Worm (Caenorhabditis elegans) whole organism, L4 larva: ENCODE data around the gene pap-2.

ENCODE experiments used
- F49E8.2 ChIP-seq: sonication (generic microtip); optimal IDR thresholded peaks from 2 replicates; lab custom pipeline; 2016; ENCODE audit warnings: missing compliant biosample characterization, mild to moderate bottlenecking, missing genetic modification characterization, borderline replicate concordance
- T20F7.1 ChIP-seq: fragments of 200-800 bp; sonication (Bioruptor generic); optimal IDR thresholded peaks from 2 replicates; lab custom pipeline; 2018; ENCODE audit warnings: mild to moderate bottlenecking, missing genetic modification characterization, missing compliant biosample characterization
- T26A8.4 ChIP-seq: fragments of 200-800 bp; sonication (Bioruptor generic); IDR thresholded peaks from 2 replicates; pipeline ENCODE4 v1.3.6; 2022; ENCODE audit warnings: missing genetic modification characterization, missing compliant biosample characterization
- Y105C5A.15 ChIP-seq: fragments of 200-800 bp; sonication (Bioruptor generic); IDR thresholded peaks from 2 replicates; pipeline ENCODE4 v1.3.6; 2022; ENCODE audit warnings: missing genetic modification characterization, missing compliant biosample characterization
- Y5F2A.4 ChIP-seq: fragments of 200-800 bp; sonication (Bioruptor generic); optimal IDR thresholded peaks from 2 replicates; lab custom pipeline; 2018; ENCODE audit warnings: mild to moderate bottlenecking, missing genetic modification characterization, missing compliant biosample characterization
- Y75B8A.6 ChIP-seq: fragments of 200-800 bp; sonication (Bioruptor generic); IDR thresholded peaks from 2 replicates; pipeline ENCODE4 v1.3.6; 2022; ENCODE audit warnings: missing genetic modification reagents, missing genetic modification characterization, missing compliant biosample characterization
- ZK337.2 ChIP-seq: fragments of 200-800 bp; sonication (Bioruptor generic); IDR thresholded peaks from 2 replicates; pipeline ENCODE4 v1.3.6; 2022; ENCODE audit warnings: missing genetic modification reagents, missing genetic modification characterization, missing compliant biosample characterization
- arid-1 ChIP-seq: fragments of 200-800 bp; sonication (Bioruptor generic); conservative IDR thresholded peaks from 2 replicates; pipeline ENCODE4 v1.3.6; 2022; ENCODE audit warnings: missing genetic modification reagents, missing genetic modification characterization, missing compliant biosample characterization
- attf-4 ChIP-seq: sonication (generic microtip); optimal IDR thresholded peaks from 3 replicates; lab custom pipeline; 2017; ENCODE audit warnings: missing biosample characterization, missing genetic modification characterization
- ceh-28 ChIP-seq: fragments of 150-350 bp; optimal IDR thresholded peaks from 2 replicates; lab custom pipeline; 2014; ENCODE audit warnings: missing biosample characterization, missing genetic modification reagents, missing genetic modification characterization
- ceh-32 ChIP-seq: sonication (generic microtip); optimal IDR thresholded peaks from 2 replicates; lab custom pipeline; 2016; ENCODE audit warnings: mild to moderate bottlenecking, missing genetic modification characterization, missing compliant biosample characterization; ENCODE audit not compliant: poor library complexity
- ceh-44 ChIP-seq: fragments of 200-800 bp; sonication (Bioruptor generic); IDR thresholded peaks from 2 replicates; pipeline ENCODE4 v1.3.6; 2022; ENCODE audit warnings: missing genetic modification reagents, missing genetic modification characterization, missing compliant biosample characterization
- ceh-62 ChIP-seq: sonication (generic microtip); optimal IDR thresholded peaks from 2 replicates; lab custom pipeline; 2017; ENCODE audit warnings: missing biosample characterization, missing genetic modification characterization
- ces-1 ChIP-seq: fragments of 150-350 bp; sonication (generic microtip); optimal IDR thresholded peaks from 4 replicates; lab custom pipeline; 2014; ENCODE audit warnings: missing biosample characterization, missing genetic modification reagents, missing genetic modification characterization
- daf-16 ChIP-seq, 3 experiments: sonication (generic microtip); optimal IDR thresholded peaks; 2 replicates each; lab custom pipeline; 2016 to 2017; ENCODE audit warnings: missing genetic modification characterization in 3 of 3, missing genetic modification reagents in 3 of 3, mild to moderate bottlenecking in 2 of 3, missing compliant biosample characterization in 2 of 3, missing biosample characterization in 1 of 3, moderate library complexity in 1 of 3
- daf-19 ChIP-seq: fragments of 200-800 bp; sonication (Bioruptor generic); conservative IDR thresholded peaks from 2 replicates; pipeline ENCODE4 v1.3.6; 2022; ENCODE audit warnings: missing genetic modification characterization, missing compliant biosample characterization
- dmd-6 ChIP-seq: fragments of 200-800 bp; sonication (Bioruptor generic); IDR thresholded peaks from 2 replicates; pipeline ENCODE4 v1.3.6; 2022; ENCODE audit warnings: missing genetic modification reagents, missing genetic modification characterization, missing compliant biosample characterization
- dmd-8 ChIP-seq: fragments of 200-800 bp; sonication (Bioruptor generic); IDR thresholded peaks from 2 replicates; pipeline ENCODE4 v1.3.6; 2022; ENCODE audit warnings: missing genetic modification characterization, missing compliant biosample characterization
- fkh-10 ChIP-seq: fragments of 150-350 bp; optimal IDR thresholded peaks from 2 replicates; lab custom pipeline; 2014; ENCODE audit warnings: missing biosample characterization, missing genetic modification reagents, missing genetic modification characterization
- fos-1 ChIP-seq: fragments of 150-350 bp; optimal IDR thresholded peaks from 2 replicates; lab custom pipeline; 2014; ENCODE audit warnings: missing biosample characterization, missing genetic modification characterization
- gei-8 ChIP-seq: fragments of 200-800 bp; sonication (Bioruptor generic); optimal IDR thresholded peaks from 2 replicates; lab custom pipeline; 2018; ENCODE audit warnings: mild to moderate bottlenecking, missing genetic modification characterization, missing compliant biosample characterization
- hlh-30 ChIP-seq: sonication (generic microtip); optimal IDR thresholded peaks from 2 replicates; lab custom pipeline; 2017; ENCODE audit warnings: antibody characterized with exemption, mild to moderate bottlenecking, missing genetic modification characterization, missing compliant biosample characterization; ENCODE audit not compliant: insufficient read depth
- jun-1 ChIP-seq: fragments of 150-350 bp; optimal IDR thresholded peaks from 2 replicates; lab custom pipeline; 2014; ENCODE audit warnings: missing biosample characterization, missing genetic modification reagents, missing genetic modification characterization
- lin-1 ChIP-seq: fragments of 200-800 bp; sonication (Bioruptor generic); IDR thresholded peaks from 2 replicates; pipeline ENCODE4 v1.3.6; 2022; ENCODE audit warnings: missing genetic modification reagents, missing genetic modification characterization, missing compliant biosample characterization
- lin-38 ChIP-seq: fragments of 200-800 bp; sonication (Bioruptor generic); IDR thresholded peaks from 2 replicates; pipeline ENCODE4 v1.3.6; 2022; ENCODE audit warnings: missing genetic modification reagents, missing genetic modification characterization, missing compliant biosample characterization
- lin-39 ChIP-seq: fragments of 150-350 bp; optimal IDR thresholded peaks from 2 replicates; lab custom pipeline; 2014; ENCODE audit warnings: missing biosample characterization, missing genetic modification reagents, missing genetic modification characterization
- madf-9 ChIP-seq: fragments of 200-800 bp; sonication (Bioruptor generic); conservative IDR thresholded peaks from 2 replicates; pipeline ENCODE4 v1.3.6; 2022; ENCODE audit warnings: missing genetic modification reagents, missing genetic modification characterization, missing compliant biosample characterization
- mdl-1 ChIP-seq, 2 experiments: fragments of 150-350 bp in 1 of 2; sonication (generic microtip) in 1 of 2; optimal IDR thresholded peaks; 2 replicates each; lab custom pipeline; 2014 to 2017; ENCODE audit warnings: missing biosample characterization in 2 of 2, missing genetic modification characterization in 2 of 2
- mdt-29 ChIP-seq: fragments of 200-800 bp; sonication (Bioruptor generic); IDR thresholded peaks from 2 replicates; pipeline ENCODE4 v1.3.6; 2022; ENCODE audit warnings: missing genetic modification reagents, missing genetic modification characterization, missing compliant biosample characterization
- mep-1 ChIP-seq: fragments of 150-350 bp; sonication (generic microtip); optimal IDR thresholded peaks from 3 replicates; lab custom pipeline; 2014; ENCODE audit warnings: missing biosample characterization, missing genetic modification characterization
- mes-2 ChIP-seq: sonication (generic microtip); optimal IDR thresholded peaks from 2 replicates; lab custom pipeline; 2016; ENCODE audit warnings: missing genotype, mild to moderate bottlenecking, missing genetic modification characterization, missing compliant biosample characterization; ENCODE audit not compliant: poor library complexity, severe bottlenecking
- mxl-2 ChIP-seq: fragments of 200-800 bp; sonication (Bioruptor generic); conservative IDR thresholded peaks from 2 replicates; pipeline ENCODE4 v1.3.6; 2022; ENCODE audit warnings: missing genetic modification reagents, missing genetic modification characterization, missing compliant biosample characterization
- mxl-3 ChIP-seq: fragments of 200-800 bp; sonication (Bioruptor generic); optimal IDR thresholded peaks from 2 replicates; lab custom pipeline; 2018; ENCODE audit warnings: mild to moderate bottlenecking, missing genetic modification characterization, missing compliant biosample characterization
- nhr-11 ChIP-seq: fragments of 150-350 bp; optimal IDR thresholded peaks from 2 replicates; lab custom pipeline; 2014; ENCODE audit warnings: missing biosample characterization, missing genetic modification characterization
- nhr-237 ChIP-seq: sonication (generic microtip); optimal IDR thresholded peaks from 2 replicates; lab custom pipeline; 2017; ENCODE audit warnings: missing biosample characterization, missing genetic modification characterization
- nhr-25 ChIP-seq: sonication (generic microtip); optimal IDR thresholded peaks from 2 replicates; lab custom pipeline; 2017; ENCODE audit warnings: missing genetic modification characterization, mild to moderate bottlenecking, missing compliant biosample characterization, antibody characterized with exemption, moderate library complexity, borderline replicate concordance; ENCODE audit not compliant: insufficient read depth
- nhr-28 ChIP-seq: fragments of 150-350 bp; optimal IDR thresholded peaks from 2 replicates; lab custom pipeline; 2014; ENCODE audit warnings: missing biosample characterization, missing genetic modification characterization
- nhr-48 ChIP-seq: sonication (generic microtip); optimal IDR thresholded peaks from 2 replicates; lab custom pipeline; 2016; ENCODE audit warnings: mild to moderate bottlenecking, missing genetic modification characterization, missing compliant biosample characterization
- nhr-77 ChIP-seq: fragments of 150-350 bp; optimal IDR thresholded peaks from 2 replicates; lab custom pipeline; 2014; ENCODE audit warnings: missing biosample characterization, missing genetic modification characterization
- pha-4 ChIP-seq, 2 experiments: fragments of 150-350 bp in 1 of 2; fragments of 200-800 bp in 1 of 2; sonication (Bioruptor generic) in 1 of 2; IDR thresholded peaks in 1 of 2; optimal IDR thresholded peaks in 1 of 2; 2 replicates each; pipeline versions ENCODE4 v1.3.6 to Lab custom; 2014 to 2022; ENCODE audit warnings: missing genetic modification characterization in 2 of 2, missing genetic modification reagents in 2 of 2, missing biosample characterization in 1 of 2, missing compliant biosample characterization in 1 of 2
- pqm-1 ChIP-seq: sonication (generic microtip); optimal IDR thresholded peaks from 2 replicates; lab custom pipeline; 2017; ENCODE audit warnings: missing biosample characterization, missing genetic modification characterization
- rbr-2 ChIP-seq: sonication (generic microtip); optimal IDR thresholded peaks from 2 replicates; lab custom pipeline; 2016; ENCODE audit warnings: missing genotype, missing genetic modification characterization, missing compliant biosample characterization
- saeg-2 ChIP-seq: fragments of 200-800 bp; sonication (Bioruptor generic); IDR thresholded peaks from 2 replicates; pipeline ENCODE4 v1.3.6; 2022; ENCODE audit warnings: missing genetic modification reagents, missing genetic modification characterization, missing compliant biosample characterization
- set-16 ChIP-seq: fragments of 200-800 bp; sonication (Bioruptor generic); IDR thresholded peaks from 2 replicates; pipeline ENCODE4 v1.3.6; 2022; ENCODE audit warnings: missing genetic modification reagents, missing genetic modification characterization, missing compliant biosample characterization
- spr-3 ChIP-seq: fragments of 200-800 bp; sonication (Bioruptor generic); optimal IDR thresholded peaks from 2 replicates; lab custom pipeline; 2018; ENCODE audit warnings: mild to moderate bottlenecking, missing genetic modification characterization, missing compliant biosample characterization
- tag-97 ChIP-seq: fragments of 200-800 bp; sonication (Bioruptor generic); IDR thresholded peaks from 2 replicates; pipeline ENCODE4 v1.3.6; 2022; ENCODE audit warnings: missing genetic modification characterization, missing compliant biosample characterization
- unc-39 ChIP-seq: sonication (generic microtip); optimal IDR thresholded peaks from 2 replicates; lab custom pipeline; 2017; ENCODE audit warnings: missing biosample characterization, missing genetic modification characterization
- zfp-2 ChIP-seq: sonication (generic microtip); optimal IDR thresholded peaks from 2 replicates; lab custom pipeline; 2016; ENCODE audit warnings: mild to moderate bottlenecking, missing genetic modification characterization, missing compliant biosample characterization
- ztf-7 ChIP-seq: fragments of 150-350 bp; optimal IDR thresholded peaks from 2 replicates; lab custom pipeline; 2014; ENCODE audit warnings: missing biosample characterization, missing genetic modification characterization

The pap-2 gene

ce11 chrII:9603419-9603818, 5.8 kb downstream of the pap-2 start (continued):
- TF ChIP-seq daf-16 (GFP tag; optimal IDR thresholded peaks at IDR 0.05; lab: Kevin White, UChicago) (peak; percentile 72 to 82), daf-16 (tag; optimal IDR thresholded peaks at IDR 0.05; lab: Kevin White, UChicago) (peak; percentile 98), fkh-10 (GFP tag; lab: Kevin White, UChicago) (peak; percentile 30), mdt-29 (GFP tag; lab: Robert Waterston, UW) (peak; percentile 61; the same call in 1 of the 2 replicates), ZK337.2 (GFP tag; lab: Robert Waterston, UW) (no peak), mep-1 (tag; lab: Kevin White, UChicago) (peak; percentile 96), nhr-28 (peak; percentile 99), Y5F2A.4 (no peak), ceh-32 (no peak), mdl-1 (tag; optimal IDR thresholded peaks at IDR 0.05; lab: Kevin White, UChicago) (peak; percentile 99 to 100), rbr-2 (peak; percentile 79), F49E8.2 (tag; lab: Kevin White, UChicago) (no peak), nhr-11 (peak; percentile 100), saeg-2 (GFP tag; lab: Robert Waterston, UW) (peak; percentile 74; the same call in 1 of the 2 replicates), tag-97 (no peak), arid-1 (GFP tag; lab: Robert Waterston, UW) (peak; percentile 69; the same call in 1 of the 2 replicates), dmd-6 (GFP tag; lab: Robert Waterston, UW) (peak; percentile 100), ceh-28 (tag; lab: Kevin White, UChicago) (no peak), attf-4 (tag; lab: Kevin White, UChicago) (no peak), nhr-48 (tag; lab: Kevin White, UChicago) (peak; percentile 97), nhr-237 (no peak), hlh-30 (tag; lab: Kevin White, UChicago) (peak; percentile 99), lin-38 (GFP tag; lab: Robert Waterston, UW) (no peak; the same call in 1 of the 2 replicates), mxl-3 (GFP tag; lab: Kevin White, UChicago) (peak; percentile 99), nhr-25 (tag; lab: Kevin White, UChicago) (peak; percentile 62), dmd-8 (GFP tag; lab: Robert Waterston, UW) (no peak), lin-39 (tag; lab: Kevin White, UChicago) (peak; percentile 42), pha-4 (GFP tag; IDR thresholded peaks at IDR 0.05; lab: Robert Waterston, UW) (peak; percentile 82), pha-4 (tag; optimal IDR thresholded peaks at IDR 0.05; lab: Kevin White, UChicago) (peak; percentile 87), lin-1 (GFP tag; lab: Robert Waterston, UW) (peak; percentile 53; the same call in 1 of the 2 replicates), T20F7.1 (GFP tag; lab: Kevin White, UChicago) (peak; percentile 85), set-16 (GFP tag; lab: Robert Waterston, UW) (no peak), jun-1 (tag; lab: Kevin White, UChicago) (peak; percentile 78), unc-39 (tag; lab: Kevin White, UChicago) (no peak), Y105C5A.15 (GFP tag; lab: Robert Waterston, UW) (no peak), fos-1 (tag; lab: Kevin White, UChicago) (peak; percentile 75), T26A8.4 (GFP tag; lab: Robert Waterston, UW) (peak; percentile 76), zfp-2 (peak; percentile 38), mxl-2 (GFP tag; lab: Robert Waterston, UW) (peak; percentile 68), Y75B8A.6 (GFP tag; lab: Robert Waterston, UW) (0 out of 2 replicates have a peak, but pooled peaks have one; percentile 16), daf-19 (GFP tag; lab: Robert Waterston, UW) (no peak), ceh-44 (GFP tag; lab: Robert Waterston, UW) (no peak), mes-2 (tag; lab: Kevin White, UChicago) (peak; percentile 78), gei-8 (GFP tag; lab: Kevin White, UChicago) (peak; percentile 91), ces-1 (no peak), madf-9 (GFP tag; lab: Robert Waterston, UW) (no peak), ztf-7 (peak; percentile 43), nhr-77 (tag; lab: Kevin White, UChicago) (peak; percentile 94), pqm-1 (tag; lab: Kevin White, UChicago) (peak; percentile 60), ceh-62 (tag; lab: Kevin White, UChicago) (no peak), spr-3 (no peak)
